Fruit fly (Drosophila melanogaster) whole organism, prepupa: Measurements from ENCODE around the gene CG13074.

ENCODE experiments used
- Gug ChIP-seq: fragments of 200-800 bp; sonication (Bioruptor generic); IDR thresholded peaks from 2 replicates; pipeline ENCODE4 v1.3.6; 2022; ENCODE audit warnings: missing biosample characterization, missing genetic modification characterization
- net ChIP-seq: fragments of 200-800 bp; sonication (Bioruptor generic); optimal IDR thresholded peaks from 3 replicates; lab custom pipeline; 2016; ENCODE audit warnings: missing biosample characterization, missing genetic modification characterization

dm6 chr3L:16051719-16052122 is 45.6 kb downstream of the CG13074 start, which contains the start of gene Mbs:
- TF ChIP-seq Gug (GFP tag; lab: Robert Waterston, UW) (no peak), net (no peak)
